Worm (Caenorhabditis elegans) whole organism, L4 larva: ENCODE results near the gene Y71H2B.11.

ENCODE experiments used
- ama-1 ChIP-seq: fragments of 150-350 bp; optimal IDR thresholded peaks from 2 replicates; lab custom pipeline; 2014; ENCODE audit warnings: inconsistent platforms, mixed read lengths
- ces-1 ChIP-seq: fragments of 150-350 bp; sonication (generic microtip); optimal IDR thresholded peaks from 4 replicates; lab custom pipeline; 2014; ENCODE audit warnings: missing biosample characterization, missing genetic modification reagents, missing genetic modification characterization
- daf-16 ChIP-seq, 3 experiments: sonication (generic microtip); optimal IDR thresholded peaks; 2 replicates each; lab custom pipeline; 2016 to 2017; ENCODE audit warnings: missing genetic modification characterization in 3 of 3, missing genetic modification reagents in 3 of 3, mild to moderate bottlenecking in 2 of 3, missing compliant biosample characterization in 2 of 3, missing biosample characterization in 1 of 3, moderate library complexity in 1 of 3
- hlh-11 ChIP-seq: fragments of 200-800 bp; sonication (Bioruptor generic); optimal IDR thresholded peaks from 2 replicates; lab custom pipeline; 2018; ENCODE audit warnings: mild to moderate bottlenecking, missing genetic modification characterization, missing compliant biosample characterization
- lsy-2 ChIP-seq, 2 experiments: fragments of 150-350 bp in 1 of 2; sonication (generic microtip) in 1 of 2; optimal IDR thresholded peaks; 2 replicates each; lab custom pipeline; 2014 to 2017; ENCODE audit warnings: missing biosample characterization in 2 of 2, missing genetic modification characterization in 2 of 2
- nhr-77 ChIP-seq: fragments of 150-350 bp; optimal IDR thresholded peaks from 2 replicates; lab custom pipeline; 2014; ENCODE audit warnings: missing biosample characterization, missing genetic modification characterization
- zag-1 ChIP-seq: fragments of 150-350 bp; optimal IDR thresholded peaks from 2 replicates; lab custom pipeline; 2014; ENCODE audit warnings: missing biosample characterization, missing genetic modification characterization

DNA sequence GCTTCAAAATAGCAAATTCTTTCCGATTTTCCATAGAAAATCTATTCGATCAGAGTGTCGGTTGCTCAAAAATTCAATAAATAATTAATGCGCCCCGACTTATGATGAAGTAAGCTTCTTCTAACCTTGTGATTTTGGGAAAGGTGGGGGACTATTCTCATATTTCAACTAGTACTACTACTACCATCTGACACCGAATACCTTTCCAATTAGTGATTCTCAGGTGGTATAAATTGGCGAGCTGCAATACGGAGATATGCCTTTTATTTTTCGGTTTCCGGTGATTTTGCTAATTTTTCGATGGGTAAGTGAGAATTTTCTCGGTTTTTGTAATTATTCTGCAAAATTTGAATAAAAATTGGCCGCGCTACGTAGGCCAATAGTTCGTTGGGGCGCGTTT, 42.4 kb upstream of the Y71H2B.11 start, which contains the start of gene nhr-239:
- no peak for TF ChIP-seq lsy-2 (tag; optimal IDR thresholded peaks at IDR 0.05; lab: Kevin White, UChicago)
- no peak for TF ChIP-seq zag-1 (tag; lab: Kevin White, UChicago)
- TF ChIP-seq daf-16 (GFP tag; optimal IDR thresholded peaks at IDR 0.05; lab: Kevin White, UChicago) = no peak
- no peak for TF ChIP-seq daf-16 (tag; optimal IDR thresholded peaks at IDR 0.05; lab: Kevin White, UChicago)
- TF ChIP-seq ama-1 = no peak
- TF ChIP-seq hlh-11 = no peak
- no peak for TF ChIP-seq nhr-77 (tag; lab: Kevin White, UChicago)
- TF ChIP-seq ces-1 (GFP tag; lab: Kevin White, UChicago) = no peak
